Fruit fly (Drosophila melanogaster) Kc167 (cell line): ENCODE results near the gene CG5021.

ENCODE experiments used
- Myc ChIP-seq: fragments of >200 bp; optimal IDR thresholded peaks from 2 replicates; lab custom pipeline; 2017; ENCODE audit warnings: missing external identifiers
- h ChIP-seq: fragments of >200 bp; optimal IDR thresholded peaks from 3 replicates; lab custom pipeline; 2018; ENCODE audit warnings: missing external identifiers
- psq ChIP-seq: fragments of >200 bp; optimal IDR thresholded peaks from 2 replicates; lab custom pipeline; 2017; ENCODE audit warnings: missing external identifiers
- ttk ChIP-seq: sonication (Bioruptor generic); optimal IDR thresholded peaks from 2 replicates; lab custom pipeline; 2017; ENCODE audit warnings: missing external identifiers

- TF ChIP-seq ttk (lab: Kevin White, UChicago), result no peak
- no peak for TF ChIP-seq Myc (lab: Kevin White, UChicago)
- TF ChIP-seq psq (lab: Kevin White, UChicago), result no peak
- TF ChIP-seq h, result no peak
Measured at dm6 chr3L:9002527-9002926, 35.9 kb downstream of the CG5021 start.
